Fruit fly (Drosophila melanogaster) whole organism, embryonic: Measurements from ENCODE around the gene TwdlC.

Experiments
- ATbp ChIP-seq: fragments of 200-800 bp; sonication (Bioruptor generic); optimal IDR thresholded peaks from 2 replicates; lab custom pipeline; 2017; ENCODE audit warnings: missing biosample characterization, mild to moderate bottlenecking, missing genetic modification characterization, missing genetic modification reagents
- Antp ChIP-seq: fragments of 200-800 bp; sonication (Bioruptor generic); optimal IDR thresholded peaks from 3 replicates; lab custom pipeline; 2016; ENCODE audit warnings: missing biosample characterization, missing genetic modification characterization
- Bdp1 ChIP-seq: fragments of 200-800 bp; sonication (Bioruptor generic); optimal IDR thresholded peaks from 3 replicates; lab custom pipeline; 2016; ENCODE audit warnings: missing biosample characterization, missing genetic modification characterization
- CG11085 ChIP-seq: fragments of 200-800 bp; sonication (Bioruptor generic); IDR thresholded peaks from 2 replicates; pipeline ENCODE4 v1.3.6; 2022; ENCODE audit warnings: missing biosample characterization, missing genetic modification characterization
- CG14667 ChIP-seq: fragments of 200-800 bp; sonication (Bioruptor generic); IDR thresholded peaks from 2 replicates; pipeline ENCODE4 v1.3.6; 2022; ENCODE audit warnings: missing biosample characterization, missing genetic modification characterization
- CG1529 ChIP-seq: fragments of 200-800 bp; sonication (Bioruptor generic); optimal IDR thresholded peaks from 3 replicates; lab custom pipeline; 2018; ENCODE audit warnings: missing biosample characterization, missing genetic modification characterization
- CG1602 ChIP-seq: fragments of 200-800 bp; sonication (Bioruptor generic); optimal IDR thresholded peaks from 3 replicates; lab custom pipeline; 2016; ENCODE audit warnings: missing biosample characterization, missing genetic modification characterization
- CG17568 ChIP-seq: fragments of 200-800 bp; sonication (Bioruptor generic); optimal IDR thresholded peaks from 2 replicates; lab custom pipeline; 2018; ENCODE audit warnings: missing biosample characterization, mild to moderate bottlenecking, missing genetic modification characterization, moderate library complexity
- CG18262 ChIP-seq: fragments of 200-800 bp; optimal IDR thresholded peaks from 3 replicates; lab custom pipeline; 2019; ENCODE audit warnings: missing biosample characterization, mild to moderate bottlenecking, missing genetic modification characterization, moderate library complexity
- CG30020 ChIP-seq: fragments of 200-800 bp; optimal IDR thresholded peaks from 2 replicates; lab custom pipeline; 2019; ENCODE audit warnings: missing biosample characterization, mild to moderate bottlenecking, missing genetic modification characterization, moderate library complexity
- CG6791 ChIP-seq: fragments of 200-800 bp; sonication (Bioruptor generic); IDR thresholded peaks from 3 replicates; pipeline ENCODE4 v1.3.6; 2022; ENCODE audit warnings: missing biosample characterization, missing genetic modification characterization; ENCODE audit not compliant: partially characterized antibody
- CG7357 ChIP-seq: fragments of 200-800 bp; sonication (Bioruptor generic); IDR thresholded peaks from 3 replicates; pipeline ENCODE4 v1.3.6; 2022; ENCODE audit warnings: missing biosample characterization, missing genetic modification characterization
- CG7963 ChIP-seq: fragments of 200-800 bp; sonication (Bioruptor generic); IDR thresholded peaks from 3 replicates; pipeline ENCODE4 v1.3.6; 2022; ENCODE audit warnings: missing biosample characterization, missing genetic modification characterization; ENCODE audit not compliant: partially characterized antibody
- CG7987 ChIP-seq: fragments of 200-800 bp; sonication (Bioruptor generic); optimal IDR thresholded peaks from 2 replicates; lab custom pipeline; 2018; ENCODE audit warnings: missing biosample characterization, mild to moderate bottlenecking, missing genetic modification characterization, moderate library complexity
- Dek ChIP-seq: fragments of 200-800 bp; sonication (Bioruptor generic); optimal IDR thresholded peaks from 3 replicates; lab custom pipeline; 2019; ENCODE audit warnings: missing biosample characterization, mild to moderate bottlenecking, missing genetic modification characterization, moderate library complexity
- Ets65A ChIP-seq: fragments of 200-800 bp; sonication (Bioruptor generic); peaks from one replicate; lab custom pipeline; 2016; ENCODE audit warnings: missing biosample characterization, missing genetic modification characterization
- Fer1 ChIP-seq: fragments of 200-800 bp; sonication (Bioruptor generic); optimal IDR thresholded peaks from 2 replicates; lab custom pipeline; 2017; ENCODE audit warnings: missing biosample characterization, mild to moderate bottlenecking, missing genetic modification characterization
- Hsf ChIP-seq: fragments of 200-800 bp; sonication (Bioruptor generic); optimal IDR thresholded peaks from 3 replicates; lab custom pipeline; 2016; ENCODE audit warnings: missing biosample characterization, missing genetic modification characterization
- Med ChIP-seq: fragments of 200-800 bp; sonication (Bioruptor generic); peaks from one replicate; lab custom pipeline; 2016; ENCODE audit warnings: missing biosample characterization, missing genetic modification characterization, mild to moderate bottlenecking, inconsistent platforms, moderate library complexity
- Mrtf ChIP-seq: fragments of 200-800 bp; sonication (Bioruptor generic); IDR thresholded peaks from 3 replicates; pipeline ENCODE4 v1.3.6; 2022; ENCODE audit warnings: missing biosample characterization, missing genetic modification characterization
- Opbp ChIP-seq: fragments of 200-800 bp; sonication (Bioruptor generic); IDR thresholded peaks from 3 replicates; pipeline ENCODE4 v1.3.6; 2022; ENCODE audit warnings: missing biosample characterization, missing genetic modification characterization; ENCODE audit not compliant: partially characterized antibody
- Spps ChIP-seq: fragments of 200-800 bp; sonication (Bioruptor generic); optimal IDR thresholded peaks from 2 replicates; lab custom pipeline; 2018; ENCODE audit warnings: missing biosample characterization, mild to moderate bottlenecking, missing genetic modification characterization
- Xrp1 ChIP-seq: fragments of 200-800 bp; sonication (Bioruptor generic); IDR thresholded peaks from 2 replicates; pipeline ENCODE4 v1.3.6; 2022; ENCODE audit warnings: missing biosample characterization, missing genetic modification characterization
- al ChIP-seq: fragments of 200-800 bp; sonication (Bioruptor generic); IDR thresholded peaks from 2 replicates; pipeline ENCODE4 v1.3.6; 2022; ENCODE audit warnings: missing biosample characterization, missing genetic modification characterization
- amos ChIP-seq: fragments of 200-800 bp; sonication (Bioruptor generic); IDR thresholded peaks from 2 replicates; pipeline ENCODE4 v1.3.6; 2022; ENCODE audit warnings: missing biosample characterization, missing genetic modification characterization; ENCODE audit not compliant: partially characterized antibody
- chinmo ChIP-seq: fragments of 200-800 bp; sonication (Bioruptor generic); IDR thresholded peaks from 4 replicates; pipeline ENCODE4 v1.3.6; 2022; ENCODE audit warnings: missing biosample characterization, missing genetic modification characterization; ENCODE audit not compliant: partially characterized antibody
- croc ChIP-seq: fragments of 200-800 bp; sonication (Bioruptor generic); conservative IDR thresholded peaks from 3 replicates; pipeline ENCODE4 v1.3.6; 2022; ENCODE audit warnings: missing biosample characterization, missing genetic modification characterization
- eyg ChIP-seq: fragments of 200-800 bp; sonication (Bioruptor generic); optimal IDR thresholded peaks from 3 replicates; lab custom pipeline; 2016; ENCODE audit warnings: missing biosample characterization, missing genetic modification characterization
- fd102C ChIP-seq: fragments of 200-800 bp; sonication (Bioruptor generic); optimal IDR thresholded peaks from 2 replicates; lab custom pipeline; 2018; ENCODE audit warnings: missing biosample characterization, mild to moderate bottlenecking, missing genetic modification characterization, moderate library complexity
- grn ChIP-seq: fragments of 200-800 bp; sonication (Bioruptor generic); optimal IDR thresholded peaks from 3 replicates; lab custom pipeline; 2017; ENCODE audit warnings: missing biosample characterization, missing genetic modification characterization
- gro ChIP-seq: fragments of 200-800 bp; sonication (Bioruptor generic); optimal IDR thresholded peaks from 2 replicates; lab custom pipeline; 2016; ENCODE audit warnings: missing biosample characterization, missing genetic modification characterization
- hkb ChIP-seq, 2 experiments: fragments of 200-800 bp in 1 of 2; fragments of >200 bp in 1 of 2; sonication (Bioruptor generic) in 1 of 2; IDR thresholded peaks in 1 of 2; optimal IDR thresholded peaks in 1 of 2; 2 replicates each; pipeline versions ENCODE4 v1.3.6 to Lab custom; 2017 to 2022; ENCODE audit warnings: missing biosample characterization in 1 of 2, missing genetic modification characterization in 1 of 2
- ken ChIP-seq: fragments of 200-800 bp; sonication (Bioruptor generic); IDR thresholded peaks from 3 replicates; pipeline ENCODE4 v1.3.6; 2022; ENCODE audit warnings: missing biosample characterization, missing genetic modification characterization
- lov ChIP-seq, 2 experiments: fragments of 200-800 bp in 1 of 2; fragments of >200 bp in 1 of 2; sonication (Bioruptor generic) in 1 of 2; IDR thresholded peaks in 1 of 2; optimal IDR thresholded peaks in 1 of 2; 2 replicates in 1 of 2; 3 replicates in 1 of 2; pipeline versions ENCODE4 v1.3.6 to Lab custom; 2017 to 2022; ENCODE audit warnings: missing biosample characterization in 1 of 2, missing genetic modification characterization in 1 of 2
- nau ChIP-seq: fragments of 200-800 bp; sonication (Bioruptor generic); optimal IDR thresholded peaks from 3 replicates; lab custom pipeline; 2017; ENCODE audit warnings: missing biosample characterization, mild to moderate bottlenecking, missing genetic modification characterization, missing genetic modification reagents
- nmo ChIP-seq: fragments of 200-800 bp; sonication (Bioruptor generic); optimal IDR thresholded peaks from 2 replicates; lab custom pipeline; 2018; ENCODE audit warnings: missing biosample characterization, mild to moderate bottlenecking, missing genetic modification characterization, moderate library complexity
- pnt ChIP-seq: fragments of 200-800 bp; sonication (Bioruptor generic); optimal IDR thresholded peaks from 3 replicates; lab custom pipeline; 2016; ENCODE audit warnings: missing biosample characterization, missing genetic modification characterization
- pzg ChIP-seq: fragments of 200-800 bp; sonication (Bioruptor generic); optimal IDR thresholded peaks from 3 replicates; lab custom pipeline; 2018; ENCODE audit warnings: missing biosample characterization, mild to moderate bottlenecking, missing genetic modification characterization, moderate library complexity
- repo ChIP-seq: fragments of 200-800 bp; sonication (Bioruptor generic); optimal IDR thresholded peaks from 2 replicates; lab custom pipeline; 2016; ENCODE audit warnings: missing biosample characterization, missing genetic modification characterization
- row ChIP-seq: fragments of 200-800 bp; sonication (Bioruptor generic); IDR thresholded peaks from 3 replicates; pipeline ENCODE4 v1.3.6; 2022; ENCODE audit warnings: missing biosample characterization, missing genetic modification characterization
- sd ChIP-seq: fragments of 200-800 bp; sonication (Bioruptor generic); optimal IDR thresholded peaks from 3 replicates; lab custom pipeline; 2018; ENCODE audit warnings: missing biosample characterization, mild to moderate bottlenecking, missing genetic modification characterization, moderate library complexity
- sob ChIP-seq: fragments of 200-800 bp; sonication (Bioruptor generic); IDR thresholded peaks from 2 replicates; pipeline ENCODE4 v1.3.6; 2022; ENCODE audit warnings: missing biosample characterization, missing genetic modification characterization
- tll ChIP-seq, 2 experiments: fragments of 200-800 bp in 1 of 2; fragments of >200 bp in 1 of 2; sonication (Bioruptor generic) in 1 of 2; optimal IDR thresholded peaks; 2 replicates each; lab custom pipeline; 2017 to 2019; ENCODE audit warnings: missing biosample characterization in 2 of 2, missing genetic modification characterization in 2 of 2, mild to moderate bottlenecking in 1 of 2, moderate library complexity in 1 of 2
- tna ChIP-seq: fragments of 200-800 bp; sonication (Bioruptor generic); IDR thresholded peaks from 2 replicates; pipeline ENCODE4 v1.3.6; 2022; ENCODE audit warnings: missing biosample characterization, missing genetic modification characterization; ENCODE audit not compliant: partially characterized antibody
- trh ChIP-seq: fragments of 200-800 bp; sonication (Bioruptor generic); optimal IDR thresholded peaks from 2 replicates; lab custom pipeline; 2016; ENCODE audit warnings: missing biosample characterization, missing genetic modification characterization
- ttk ChIP-seq: fragments of 200-800 bp; sonication (Bioruptor generic); IDR thresholded peaks from 2 replicates; pipeline ENCODE4 v2.1.2; 2022; ENCODE audit warnings: missing biosample characterization, missing genetic modification characterization
- twi ChIP-seq: fragments of 200-800 bp; optimal IDR thresholded peaks from 2 replicates; lab custom pipeline; 2019; ENCODE audit warnings: missing biosample characterization, mild to moderate bottlenecking, missing genetic modification characterization, moderate library complexity
- unc-4 ChIP-seq: fragments of 200-800 bp; sonication (Bioruptor generic); IDR thresholded peaks from 2 replicates; pipeline ENCODE4 v1.3.6; 2022; ENCODE audit warnings: missing biosample characterization, missing genetic modification characterization; ENCODE audit not compliant: partially characterized antibody
- unpg ChIP-seq: fragments of 200-800 bp; sonication (Bioruptor generic); optimal IDR thresholded peaks from 3 replicates; lab custom pipeline; 2018; ENCODE audit warnings: missing biosample characterization, mild to moderate bottlenecking, missing genetic modification characterization, moderate library complexity

TwdlC gene

dm6 chr3R:26947296-26947880 lies 47.2 kb upstream of the TwdlC start, which contains the start of gene Spag1 (continued):
- TF ChIP-seq al (GFP tag; lab: Robert Waterston, UW) = no peak
- TF ChIP-seq Hsf = no peak
- TF ChIP-seq Spps (tag; lab: Kevin White, UChicago) = peak; percentile 20
- TF ChIP-seq CG30020 (tag; lab: Kevin White, UChicago) = no peak
- TF ChIP-seq Dek (tag; lab: Kevin White, UChicago) = peak; percentile 29
- TF ChIP-seq eyg = no peak
- no peak for TF ChIP-seq Ets65A (GFP tag; lab: Kevin White, UChicago)
- TF ChIP-seq CG18262 (tag; lab: Kevin White, UChicago) = peak; percentile 22
- TF ChIP-seq lov (optimal IDR thresholded peaks at IDR 0.05; lab: Kevin White, UChicago) = no peak
- no peak for TF ChIP-seq lov (GFP tag; IDR thresholded peaks at IDR 0.05; lab: Robert Waterston, UW)
- peak; percentile 82 for TF ChIP-seq amos (GFP tag; lab: Robert Waterston, UW)
- TF ChIP-seq Mrtf = no peak
- TF ChIP-seq CG7963 (GFP tag; lab: Robert Waterston, UW) = peak; percentile 68; the same call in 2 of the 3 replicates
- TF ChIP-seq nmo (GFP tag; lab: Kevin White, UChicago) = no peak
- TF ChIP-seq Xrp1 (GFP tag; lab: Robert Waterston, UW) = 0 out of 2 replicates have a peak, but pooled peaks have one; percentile 9
- no peak for TF ChIP-seq ATbp (GFP tag; lab: Kevin White, UChicago)
- TF ChIP-seq CG6791 = peak; percentile 90
- TF ChIP-seq ken (GFP tag; lab: Robert Waterston, UW) = no peak
- TF ChIP-seq pzg = no peak
- peak; percentile 72; the same call in 1 of the 4 replicates for TF ChIP-seq chinmo
- TF ChIP-seq unpg = peak; percentile 30
- no peak for TF ChIP-seq CG11085
- peak; percentile 66 for TF ChIP-seq Fer1 (GFP tag; lab: Kevin White, UChicago)
- TF ChIP-seq CG14667 (GFP tag; lab: Robert Waterston, UW) = no peak
- TF ChIP-seq CG17568 = no peak
- TF ChIP-seq trh (GFP tag; lab: Kevin White, UChicago) = no peak
- TF ChIP-seq gro (GFP tag; lab: Kevin White, UChicago) = peak; percentile 1
- TF ChIP-seq sd = no peak
- TF ChIP-seq CG7987 (GFP tag; lab: Kevin White, UChicago) = peak; percentile 2
- no peak for TF ChIP-seq pnt (GFP tag; lab: Kevin White, UChicago)
- no peak for TF ChIP-seq croc (GFP tag; lab: Robert Waterston, UW)
- TF ChIP-seq tll (GFP tag; optimal IDR thresholded peaks at IDR 0.05; lab: Kevin White, UChicago) = no peak
- no peak for TF ChIP-seq ttk (GFP tag; lab: Robert Waterston, UW)
- peak; percentile 73 for TF ChIP-seq tna (GFP tag; lab: Robert Waterston, UW)
- TF ChIP-seq twi (tag; lab: Kevin White, UChicago) = no peak
- TF ChIP-seq repo (GFP tag; lab: Kevin White, UChicago) = no peak
- peak; percentile 51 for TF ChIP-seq Med (GFP tag; lab: Kevin White, UChicago)
- TF ChIP-seq fd102C (GFP tag; lab: Kevin White, UChicago) = peak; percentile 0
- TF ChIP-seq sob (GFP tag; lab: Robert Waterston, UW) = no peak; the same call in 1 of the 2 replicates
- no peak for TF ChIP-seq CG1529
- peak; percentile 29 for TF ChIP-seq nau
- no peak for TF ChIP-seq hkb (optimal IDR thresholded peaks at IDR 0.05; lab: Kevin White, UChicago)
- TF ChIP-seq hkb (GFP tag; IDR thresholded peaks at IDR 0.05; lab: Robert Waterston, UW) = no peak
- TF ChIP-seq CG7357 = no peak
- peak; percentile 67 for TF ChIP-seq unc-4
- peak; percentile 100 for TF ChIP-seq Bdp1 (GFP tag; lab: Kevin White, UChicago)
- TF ChIP-seq row (GFP tag; lab: Robert Waterston, UW) = no peak
- TF ChIP-seq Antp (GFP tag; lab: Kevin White, UChicago) = no peak
- peak; percentile 90 for TF ChIP-seq Opbp
- no peak for TF ChIP-seq CG1602 (GFP tag; lab: Kevin White, UChicago)
- TF ChIP-seq grn (GFP tag; lab: Kevin White, UChicago) = peak; percentile 10
